Worm (Caenorhabditis elegans): ENCODE data around the gene dsl-1.
"Not testable (repeated sequence)": the region's sequence is repeated elsewhere in the genome, so short reads cannot be mapped to it uniquely, and the experiment has no call there.

The dsl-1 gene

DNA sequence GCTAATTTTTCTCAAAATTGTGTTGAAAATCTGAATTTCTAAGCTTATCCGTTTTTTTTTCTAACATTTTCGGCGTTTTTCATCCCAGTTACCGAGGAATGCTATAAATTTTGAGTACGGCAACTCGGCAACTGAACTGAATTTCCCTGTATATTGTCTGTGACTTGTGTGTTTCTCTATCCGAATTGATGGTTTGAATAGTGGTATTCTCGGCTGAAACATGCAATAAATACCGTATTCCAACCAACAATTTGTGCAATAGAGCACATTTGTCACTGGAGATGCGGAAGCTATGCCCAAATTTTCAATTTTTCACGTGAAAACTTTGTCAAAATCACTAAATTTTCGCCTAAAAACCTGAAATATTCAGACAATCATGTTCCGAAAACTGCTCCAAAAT is 25.6 kb downstream of the dsl-1 start, which contains the start of gene rmif-2:
Gene rmif-2, plus strand, starts transcription at position 301 of the 400 bp plus-strand sequence.
- not testable (repeated sequence) for TF ChIP-seq ekl-4 (GFP tag; IDR thresholded peaks at IDR 0.05); lin-54 (GFP tag; optimal IDR thresholded peaks at IDR 0.05); ets-4 (GFP tag; optimal IDR thresholded peaks at IDR 0.05)

DNA sequence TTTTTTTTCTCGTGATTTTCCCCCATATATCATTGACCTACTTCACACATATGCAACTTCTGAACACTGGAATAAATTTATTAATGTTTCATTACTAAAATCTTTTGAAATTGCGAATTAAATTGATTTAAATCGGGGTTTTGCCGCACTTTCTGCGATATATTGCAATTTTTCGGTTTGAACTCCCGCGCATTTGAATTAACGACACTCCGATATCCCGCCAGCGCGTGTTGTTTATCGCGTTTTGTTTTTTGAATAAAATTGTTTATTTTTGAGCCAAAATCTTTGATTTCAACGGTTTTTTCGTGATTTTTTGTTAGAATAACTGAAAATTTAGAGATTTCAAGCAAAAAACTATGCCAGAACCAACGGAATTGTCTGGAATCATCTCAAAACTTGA is 30.2 kb downstream of the dsl-1 start, which contains the start of gene Y104H12D.2:
Gene Y104H12D.2, plus strand, starts transcription at position 340 of the 400 bp plus-strand sequence.
- TF ChIP-seq lin-35 (GFP tag; optimal IDR thresholded peaks at IDR 0.05) = peak in 1 of 3 experiments; percentile 88
- TF ChIP-seq mes-4 (tag; optimal IDR thresholded peaks at IDR 0.05) = no peak
- no peak for TF ChIP-seq F55B11.4 (tag; optimal IDR thresholded peaks at IDR 0.05; ENCODE audit: borderline replicate concordance, insufficient read depth)
- no peak for TF ChIP-seq unc-62 (GFP tag; optimal IDR thresholded peaks at IDR 0.05)
- peak; percentile 59; the same call in 1 of the 2 replicates for TF ChIP-seq madf-6 (GFP tag; IDR thresholded peaks at IDR 0.05)
- TF ChIP-seq lin-54 (GFP tag; optimal IDR thresholded peaks at IDR 0.05) = peak; percentile 82
- TF ChIP-seq dpl-1 (GFP tag; optimal IDR thresholded peaks at IDR 0.05) = peak; percentile 55
- no peak for TF ChIP-seq lin-40 (tag; optimal IDR thresholded peaks at IDR 0.05)
- TF ChIP-seq B0019.2 (GFP tag; conservative IDR thresholded peaks at IDR 0.05) = 0 out of 2 replicates have a peak, but pooled peaks have one; percentile 15
- TF ChIP-seq efl-1 (GFP tag; optimal IDR thresholded peaks at IDR 0.05) = peak; percentile 69
- peak; percentile 28; the same call in 1 of the 2 replicates for TF ChIP-seq hmg-1.2 (GFP tag; IDR thresholded peaks at IDR 0.05)
- no peak for TF ChIP-seq ztf-6 (GFP tag; IDR thresholded peaks at IDR 0.05)
- no peak for TF ChIP-seq cebp-1 (GFP tag; IDR thresholded peaks at IDR 0.05)
- peak; percentile 20 for TF ChIP-seq cebp-1 (tag; optimal IDR thresholded peaks at IDR 0.05)
- TF ChIP-seq B0336.3 (GFP tag; IDR thresholded peaks at IDR 0.05) = no peak
- no peak for TF ChIP-seq ceh-27 (GFP tag; optimal IDR thresholded peaks at IDR 0.05)
- TF ChIP-seq Y79H2A.3 (GFP tag; conservative IDR thresholded peaks at IDR 0.05) = no peak
- no peak for TF ChIP-seq snpc-4 (GFP tag; optimal IDR thresholded peaks at IDR 0.05)
- peak in 1 of 4 experiments; percentile 42 for TF ChIP-seq snpc-4 (tag; optimal IDR thresholded peaks at IDR 0.05)
- 0 out of 2 replicates have a peak, but pooled peaks have one; percentile 39 for TF ChIP-seq rcor-1 (GFP tag; IDR thresholded peaks at IDR 0.05)
- TF ChIP-seq attf-3 (GFP tag; conservative IDR thresholded peaks at IDR 0.05) = peak; percentile 97
- no peak for TF ChIP-seq ztf-18 (tag; optimal IDR thresholded peaks at IDR 0.05)
- no peak for TF ChIP-seq xnd-1 (tag; optimal IDR thresholded peaks at IDR 0.05)
- no peak for TF ChIP-seq T07F8.4 (tag; optimal IDR thresholded peaks at IDR 0.05)
- no peak for TF ChIP-seq let-526 (GFP tag; IDR thresholded peaks at IDR 0.05)

DNA sequence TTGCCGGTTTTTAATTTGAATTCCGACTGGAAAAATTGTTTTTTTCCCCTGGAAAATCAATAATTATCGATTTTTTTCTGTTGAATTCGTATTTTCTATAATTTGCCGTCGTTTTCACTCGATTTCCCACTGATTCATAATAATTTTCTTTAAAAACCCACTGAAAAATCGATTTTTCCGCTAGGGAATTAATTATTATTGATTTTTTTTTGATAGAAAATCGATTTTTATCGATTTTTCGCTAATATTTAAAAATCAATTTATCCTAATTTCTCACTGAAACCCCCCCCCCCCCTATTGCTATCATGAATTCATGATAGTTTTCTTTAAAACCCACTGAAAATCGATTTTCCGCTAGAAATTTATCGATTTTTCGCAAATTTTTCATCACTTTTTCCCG is 31.3 kb downstream of the dsl-1 start:
- TF ChIP-seq sea-2 (GFP tag; IDR thresholded peaks at IDR 0.05) (no peak), dpff-1 (tag; optimal IDR thresholded peaks at IDR 0.05) (no peak), ztf-6 (GFP tag; IDR thresholded peaks at IDR 0.05) (no peak), attf-3 (GFP tag; conservative IDR thresholded peaks at IDR 0.05) (no peak), rpc-1 (optimal IDR thresholded peaks at IDR 0.05) (no peak), rpc-1 (tag; optimal IDR thresholded peaks at IDR 0.05) (no peak), snpc-1.1 (tag; optimal IDR thresholded peaks at IDR 0.05; ENCODE audit: insufficient read depth) (no peak), fkh-3 (tag; optimal IDR thresholded peaks at IDR 0.05) (no peak), Y53G8AR.9 (GFP tag; conservative IDR thresholded peaks at IDR 0.05) (no peak), K12H6.12 (tag; optimal IDR thresholded peaks at IDR 0.05) (no peak), pha-4 (tag; optimal IDR thresholded peaks at IDR 0.05) (no peak), ceh-79 (tag; optimal IDR thresholded peaks at IDR 0.05) (no peak)

All from whole organism, young adult.